Fruit fly (Drosophila melanogaster) whole organism, embryonic: ENCODE measurements around the gene CG7694.

Experiments used
- Bteb2 ChIP-seq: fragments of 200-800 bp; sonication (Bioruptor generic); optimal IDR thresholded peaks from 2 replicates; lab custom pipeline; 2016; ENCODE audit warnings: missing biosample characterization, missing genetic modification characterization
- CG11085 ChIP-seq: fragments of 200-800 bp; sonication (Bioruptor generic); IDR thresholded peaks from 2 replicates; pipeline ENCODE4 v1.3.6; 2022; ENCODE audit warnings: missing biosample characterization, missing genetic modification characterization
- CG12155 ChIP-seq: fragments of 200-800 bp; sonication (Bioruptor generic); optimal IDR thresholded peaks from 3 replicates; lab custom pipeline; 2016; ENCODE audit warnings: missing biosample characterization, missing genetic modification characterization
- CG13775 ChIP-seq: fragments of 200-800 bp; sonication (Bioruptor generic); optimal IDR thresholded peaks from 3 replicates; lab custom pipeline; 2017; ENCODE audit warnings: missing biosample characterization, mild to moderate bottlenecking, missing genetic modification characterization
- CG18262 ChIP-seq: fragments of 200-800 bp; optimal IDR thresholded peaks from 3 replicates; lab custom pipeline; 2019; ENCODE audit warnings: missing biosample characterization, mild to moderate bottlenecking, missing genetic modification characterization, moderate library complexity
- CG4854 ChIP-seq: fragments of 200-800 bp; sonication (Bioruptor generic); optimal IDR thresholded peaks from 2 replicates; lab custom pipeline; 2016; ENCODE audit warnings: missing biosample characterization, missing genetic modification characterization, inconsistent platforms
- CG6689 ChIP-seq: fragments of 200-800 bp; sonication (Bioruptor generic); IDR thresholded peaks from 2 replicates; pipeline ENCODE4 v1.3.6; 2022; ENCODE audit warnings: missing biosample characterization, missing genetic modification characterization
- CG6854 ChIP-seq: fragments of 200-800 bp; sonication (Bioruptor generic); optimal IDR thresholded peaks from 3 replicates; lab custom pipeline; 2017; ENCODE audit warnings: missing biosample characterization, mild to moderate bottlenecking, missing genetic modification characterization
- CG7357 ChIP-seq: fragments of 200-800 bp; sonication (Bioruptor generic); IDR thresholded peaks from 3 replicates; pipeline ENCODE4 v1.3.6; 2022; ENCODE audit warnings: missing biosample characterization, missing genetic modification characterization
- CG7372 ChIP-seq: fragments of 200-800 bp; sonication (Bioruptor generic); IDR thresholded peaks from 2 replicates; pipeline ENCODE4 v1.3.6; 2022; ENCODE audit warnings: missing biosample characterization, missing genetic modification characterization
- CG7556 ChIP-seq: fragments of 200-800 bp; sonication (Bioruptor generic); optimal IDR thresholded peaks from 2 replicates; lab custom pipeline; 2017; ENCODE audit warnings: missing biosample characterization, mild to moderate bottlenecking, missing genetic modification characterization
- CG8478 ChIP-seq: fragments of >200 bp; optimal IDR thresholded peaks from 2 replicates; lab custom pipeline; 2018
- Dad ChIP-seq: fragments of 200-800 bp; sonication (Bioruptor generic); optimal IDR thresholded peaks from 3 replicates; lab custom pipeline; 2016; ENCODE audit warnings: missing biosample characterization, missing genetic modification characterization
- Dek ChIP-seq: fragments of 200-800 bp; sonication (Bioruptor generic); optimal IDR thresholded peaks from 3 replicates; lab custom pipeline; 2019; ENCODE audit warnings: missing biosample characterization, mild to moderate bottlenecking, missing genetic modification characterization, moderate library complexity
- Dip2 ChIP-seq: fragments of 200-800 bp; sonication (Bioruptor generic); IDR thresholded peaks from 2 replicates; pipeline ENCODE4 v1.3.6; 2022; ENCODE audit warnings: missing biosample characterization, missing genetic modification characterization
- E2f2 ChIP-seq: fragments of 200-800 bp; sonication (Bioruptor generic); IDR thresholded peaks from 2 replicates; pipeline ENCODE4 v1.3.6; 2022; ENCODE audit warnings: missing biosample characterization, missing genetic modification characterization
- Ets97D ChIP-seq: fragments of 200-800 bp; sonication (Bioruptor generic); optimal IDR thresholded peaks from 3 replicates; lab custom pipeline; 2016; ENCODE audit warnings: missing biosample characterization, missing genetic modification characterization
- Hmr ChIP-seq: fragments of 200-800 bp; sonication (Bioruptor generic); optimal IDR thresholded peaks from 3 replicates; lab custom pipeline; 2017; ENCODE audit warnings: mild to moderate bottlenecking, missing biosample characterization, missing genetic modification reagents, missing genetic modification characterization
- MBD-R2 ChIP-seq: fragments of 200-800 bp; sonication (Bioruptor generic); IDR thresholded peaks from 2 replicates; pipeline ENCODE4 v1.3.6; 2022; ENCODE audit warnings: missing biosample characterization, missing genetic modification characterization
- Nf-YA ChIP-seq: fragments of 200-800 bp; sonication (Bioruptor generic); IDR thresholded peaks from 2 replicates; pipeline ENCODE4 v1.3.6; 2022; ENCODE audit warnings: missing biosample characterization, missing genetic modification characterization
- Nf-YC ChIP-seq: fragments of 200-800 bp; optimal IDR thresholded peaks from 3 replicates; lab custom pipeline; 2019; ENCODE audit warnings: missing biosample characterization, mild to moderate bottlenecking, missing genetic modification characterization, moderate library complexity
- Optix ChIP-seq: fragments of 200-800 bp; sonication (Bioruptor generic); IDR thresholded peaks from 3 replicates; pipeline ENCODE4 v1.3.6; 2022; ENCODE audit warnings: missing biosample characterization, missing genetic modification characterization
- Sin3A ChIP-seq: fragments of >200 bp; optimal IDR thresholded peaks from 2 replicates; lab custom pipeline; 2018
- Sox100B ChIP-seq: fragments of 200-800 bp; sonication (Bioruptor generic); optimal IDR thresholded peaks from 3 replicates; lab custom pipeline; 2018; ENCODE audit warnings: missing biosample characterization, mild to moderate bottlenecking, missing genetic modification characterization
- Sry-δ ChIP-seq: fragments of 200-800 bp; sonication (Bioruptor generic); optimal IDR thresholded peaks from 2 replicates; lab custom pipeline; 2016; ENCODE audit warnings: missing biosample characterization, missing genetic modification characterization
- Usf ChIP-seq: fragments of 200-800 bp; sonication (Bioruptor generic); optimal IDR thresholded peaks from 2 replicates; lab custom pipeline; 2017; ENCODE audit warnings: missing genotype, missing biosample characterization, missing genetic modification characterization
- Vsx1 ChIP-seq: fragments of 200-800 bp; sonication (Bioruptor generic); optimal IDR thresholded peaks from 2 replicates; lab custom pipeline; 2017; ENCODE audit warnings: missing biosample characterization, mild to moderate bottlenecking, missing genetic modification characterization, missing genetic modification reagents
- amos ChIP-seq: fragments of 200-800 bp; sonication (Bioruptor generic); IDR thresholded peaks from 2 replicates; pipeline ENCODE4 v1.3.6; 2022; ENCODE audit warnings: missing biosample characterization, missing genetic modification characterization; ENCODE audit not compliant: partially characterized antibody
- ato ChIP-seq: fragments of 200-800 bp; sonication (Bioruptor generic); IDR thresholded peaks from 2 replicates; pipeline ENCODE4 v1.3.6; 2022; ENCODE audit warnings: missing biosample characterization, missing genetic modification characterization; ENCODE audit not compliant: partially characterized antibody
- bbx ChIP-seq: fragments of 200-800 bp; sonication (Bioruptor generic); IDR thresholded peaks from 2 replicates; pipeline ENCODE4 v1.3.6; 2022; ENCODE audit warnings: missing biosample characterization, missing genetic modification characterization; ENCODE audit not compliant: partially characterized antibody
- bsh ChIP-seq, 2 experiments: fragments of 200-800 bp; sonication (Bioruptor generic); optimal IDR thresholded peaks; 2 replicates each; lab custom pipeline; 2017 to 2018; ENCODE audit warnings: mild to moderate bottlenecking in 2 of 2, missing biosample characterization in 2 of 2, missing genetic modification characterization in 2 of 2, moderate library complexity in 1 of 2
- cg ChIP-seq: fragments of 200-800 bp; sonication (Bioruptor generic); optimal IDR thresholded peaks from 3 replicates; lab custom pipeline; 2019; ENCODE audit warnings: missing biosample characterization, mild to moderate bottlenecking, missing genetic modification characterization, moderate library complexity
- danr ChIP-seq: fragments of 200-800 bp; sonication (Bioruptor generic); IDR thresholded peaks from 2 replicates; pipeline ENCODE4 v1.3.6; 2022; ENCODE audit warnings: missing biosample characterization, missing genetic modification characterization
- dmrt99B ChIP-seq: fragments of 200-800 bp; sonication (Bioruptor generic); optimal IDR thresholded peaks from 2 replicates; lab custom pipeline; 2018; ENCODE audit warnings: missing biosample characterization, mild to moderate bottlenecking, missing genetic modification characterization, moderate library complexity
- ewg ChIP-seq: fragments of 200-800 bp; sonication (Bioruptor generic); optimal IDR thresholded peaks from 3 replicates; lab custom pipeline; 2017; ENCODE audit warnings: mild to moderate bottlenecking, missing biosample characterization, missing genetic modification reagents, missing genetic modification characterization
- gsb ChIP-seq: fragments of 200-800 bp; sonication (Bioruptor generic); IDR thresholded peaks from 2 replicates; pipeline ENCODE4 v1.3.6; 2022; ENCODE audit warnings: missing biosample characterization, missing genetic modification characterization
- hb ChIP-seq: fragments of 200-800 bp; sonication (Bioruptor generic); IDR thresholded peaks from 3 replicates; pipeline ENCODE4 v1.3.6; 2022; ENCODE audit warnings: missing biosample characterization, missing genetic modification characterization; ENCODE audit not compliant: partially characterized antibody
- kay ChIP-seq: fragments of 200-800 bp; sonication (Bioruptor generic); optimal IDR thresholded peaks from 2 replicates; lab custom pipeline; 2016; ENCODE audit warnings: missing biosample characterization, missing genetic modification characterization
- lov ChIP-seq, 2 experiments: fragments of 200-800 bp in 1 of 2; fragments of >200 bp in 1 of 2; sonication (Bioruptor generic) in 1 of 2; IDR thresholded peaks in 1 of 2; optimal IDR thresholded peaks in 1 of 2; 2 replicates in 1 of 2; 3 replicates in 1 of 2; pipeline versions ENCODE4 v1.3.6 to Lab custom; 2017 to 2022; ENCODE audit warnings: missing biosample characterization in 1 of 2, missing genetic modification characterization in 1 of 2
- otp ChIP-seq: fragments of 200-800 bp; sonication (Bioruptor generic); IDR thresholded peaks from 3 replicates; pipeline ENCODE4, ENCODE4 v1.3.6; 2022; ENCODE audit warnings: missing biosample characterization, missing genetic modification characterization
- peb ChIP-seq: fragments of 200-800 bp; sonication (Bioruptor generic); IDR thresholded peaks from 2 replicates; pipeline ENCODE4 v1.3.6; 2022; ENCODE audit warnings: missing biosample characterization, missing genetic modification characterization
- prd ChIP-seq, 3 experiments: fragments of >200 bp in 2 of 3; fragments of 200-800 bp in 1 of 3; sonication (Bioruptor generic) in 1 of 3; optimal IDR thresholded peaks in 2 of 3; IDR thresholded peaks in 1 of 3; 2 replicates in 2 of 3; 3 replicates in 1 of 3; pipeline versions ENCODE4 v1.3.6 to Lab custom; 2017 to 2022; ENCODE audit warnings: missing biosample characterization in 1 of 3, missing genetic modification characterization in 1 of 3
- trh ChIP-seq: fragments of 200-800 bp; sonication (Bioruptor generic); optimal IDR thresholded peaks from 2 replicates; lab custom pipeline; 2016; ENCODE audit warnings: missing biosample characterization, missing genetic modification characterization
- vnd ChIP-seq: fragments of 200-800 bp; sonication (Bioruptor generic); IDR thresholded peaks from 3 replicates; pipeline ENCODE4 v1.3.6; 2022; ENCODE audit warnings: missing biosample characterization, missing genetic modification characterization; ENCODE audit not compliant: partially characterized antibody
- wdn ChIP-seq: fragments of 200-800 bp; sonication (Bioruptor generic); IDR thresholded peaks from 2 replicates; pipeline ENCODE4 v1.3.6; 2022; ENCODE audit warnings: missing biosample characterization, missing genetic modification characterization
- zen2 ChIP-seq: fragments of 200-800 bp; sonication (Bioruptor generic); IDR thresholded peaks from 3 replicates; pipeline ENCODE4 v1.3.6; 2022; ENCODE audit warnings: missing biosample characterization, missing genetic modification characterization; ENCODE audit not compliant: partially characterized antibody

The CG7694 gene

dm6 chr3R:18616007-18616406, 43.1 kb downstream of the CG7694 start:
- TF ChIP-seq CG6689 (GFP tag; lab: Robert Waterston, UW) (no peak), Dek (tag; lab: Kevin White, UChicago) (no peak)

- TF ChIP-seq vnd (GFP tag; lab: Robert Waterston, UW) = no peak
- no peak for TF ChIP-seq wdn (GFP tag; lab: Robert Waterston, UW)
- no peak for TF ChIP-seq lov (optimal IDR thresholded peaks at IDR 0.05; lab: Kevin White, UChicago)
- no peak for TF ChIP-seq lov (GFP tag; IDR thresholded peaks at IDR 0.05; lab: Robert Waterston, UW)
- no peak for TF ChIP-seq Nf-YC (tag; lab: Kevin White, UChicago)
- no peak for TF ChIP-seq CG12155 (GFP tag; lab: Kevin White, UChicago)
- TF ChIP-seq CG7556 (GFP tag; lab: Kevin White, UChicago) = no peak
- no peak for TF ChIP-seq Dad
- TF ChIP-seq danr = no peak
- TF ChIP-seq ato = no peak
- TF ChIP-seq CG18262 (tag; lab: Kevin White, UChicago) = no peak
- no peak for TF ChIP-seq Bteb2 (GFP tag; lab: Kevin White, UChicago)
- no peak for TF ChIP-seq Usf (GFP tag; lab: Kevin White, UChicago)
- TF ChIP-seq peb = no peak
- TF ChIP-seq CG7372 (GFP tag; lab: Robert Waterston, UW) = no peak
- TF ChIP-seq CG8478 (lab: Kevin White, UChicago) = no peak
- no peak for TF ChIP-seq Dip2 (GFP tag; lab: Robert Waterston, UW)
- no peak for TF ChIP-seq CG6854 (GFP tag; lab: Kevin White, UChicago)
- no peak for TF ChIP-seq otp (GFP tag; lab: Robert Waterston, UW)
- no peak for TF ChIP-seq Sry-δ (GFP tag; lab: Kevin White, UChicago)
- TF ChIP-seq prd (optimal IDR thresholded peaks at IDR 0.05; lab: Kevin White, UChicago) = no peak
- no peak for TF ChIP-seq prd (GFP tag; IDR thresholded peaks at IDR 0.05; lab: Robert Waterston, UW)
- TF ChIP-seq, all 482 proteins: peak for 0
Observed at dm6 chr3R:18617411-18617810, 44.5 kb downstream of the CG7694 start, which contains the start of gene CG7695. CG7695 (minus strand) TSS chr3R:18617511.

DNA sequence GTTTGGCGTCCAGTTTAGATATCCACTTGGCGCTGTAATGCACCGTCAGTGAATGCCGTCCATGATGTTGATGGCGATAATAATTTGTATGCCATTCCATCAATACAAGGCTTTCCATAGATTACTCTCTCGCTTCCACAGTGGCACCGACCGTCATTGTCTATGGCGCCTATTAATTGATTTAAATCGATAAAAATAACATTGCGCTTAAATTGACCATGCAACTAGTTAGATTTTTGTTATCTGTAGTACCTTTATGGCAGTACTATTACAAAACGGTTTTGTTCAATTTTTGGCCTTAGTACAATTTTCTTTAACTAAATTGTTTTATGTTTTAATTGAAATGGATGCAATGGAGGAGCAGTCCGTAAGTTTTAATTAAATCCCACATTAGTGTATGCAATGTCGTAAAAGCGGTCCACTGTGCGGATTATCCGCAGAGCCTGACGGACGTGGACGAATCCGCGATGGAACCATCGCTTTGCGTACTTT, 46.6 kb downstream of the CG7694 start:
- TF ChIP-seq CG13775 (GFP tag; lab: Kevin White, UChicago) (peak; percentile 44), bsh (GFP tag; optimal IDR thresholded peaks at IDR 0.05; lab: Kevin White, UChicago) (peak in 1 of 2 experiments; percentile 4), CG4854 (GFP tag; lab: Kevin White, UChicago) (no peak), Nf-YA (GFP tag; lab: Robert Waterston, UW) (no peak)

- TF ChIP-seq gsb = no peak
- TF ChIP-seq MBD-R2 = no peak
- no peak for TF ChIP-seq CG7357 (GFP tag; lab: Robert Waterston, UW)
- TF ChIP-seq cg (GFP tag; lab: Kevin White, UChicago) = no peak
- no peak for TF ChIP-seq Dad
- TF ChIP-seq Optix = no peak
- no peak for TF ChIP-seq dmrt99B (tag; lab: Kevin White, UChicago)
- TF ChIP-seq zen2 = 0 out of 3 replicates have a peak, but pooled peaks have one; percentile 17
- TF ChIP-seq trh (GFP tag; lab: Kevin White, UChicago) = no peak
- peak; percentile 46 for TF ChIP-seq kay (GFP tag; lab: Kevin White, UChicago)
- peak; percentile 49; the same call in 1 of the 2 replicates for TF ChIP-seq bbx (GFP tag; lab: Robert Waterston, UW)
- TF ChIP-seq ewg (GFP tag; lab: Kevin White, UChicago) = peak; percentile 31
- TF ChIP-seq hb (GFP tag; lab: Robert Waterston, UW) = no peak
- TF ChIP-seq Sin3A (lab: Kevin White, UChicago) = no peak
- peak; percentile 64 for TF ChIP-seq E2f2 (GFP tag; lab: Robert Waterston, UW)
- no peak for TF ChIP-seq Vsx1 (GFP tag; lab: Kevin White, UChicago)
- TF ChIP-seq amos (GFP tag; lab: Robert Waterston, UW) = peak; percentile 32; the same call in 1 of the 2 replicates
- TF ChIP-seq Ets97D (GFP tag; lab: Kevin White, UChicago) = no peak
- no peak for TF ChIP-seq CG11085
- TF ChIP-seq Sox100B (GFP tag; lab: Kevin White, UChicago) = no peak
- no peak for TF ChIP-seq Hmr
Observed at dm6 chr3R:18621230-18621629, 48.3 kb downstream of the CG7694 start, which contains the start of gene CG14304. CG14304 (minus strand) TSS chr3R:18621327.
